Fruit fly (Drosophila melanogaster) whole organism, embryonic: ENCODE data around the gene CG42269.
A peak's percentile ranks its signal among the peaks of the same experiment; 100 is the strongest.

Source experiments
- Adf1 ChIP-seq: fragments of 200-800 bp; sonication (Bioruptor generic); IDR thresholded peaks from 2 replicates; pipeline ENCODE4 v1.3.6; 2022; ENCODE audit warnings: missing biosample characterization, missing genetic modification characterization
- Asciz ChIP-seq: fragments of 200-800 bp; sonication (Bioruptor generic); optimal IDR thresholded peaks from 2 replicates; lab custom pipeline; 2017; ENCODE audit warnings: missing biosample characterization, mild to moderate bottlenecking, missing genetic modification characterization, missing genetic modification reagents
- BEAF-32 ChIP-seq: fragments of 200-800 bp; sonication (Bioruptor generic); optimal IDR thresholded peaks from 3 replicates; lab custom pipeline; 2017; ENCODE audit warnings: missing biosample characterization, missing genetic modification characterization, mild to moderate bottlenecking, moderate library complexity, missing genetic modification reagents
- Blimp-1 ChIP-seq: fragments of 200-800 bp; sonication (Bioruptor generic); optimal IDR thresholded peaks from 3 replicates; lab custom pipeline; 2018; ENCODE audit warnings: missing biosample characterization, missing genetic modification characterization, mild to moderate bottlenecking, moderate library complexity, missing genetic modification reagents
- CG10543 ChIP-seq: fragments of 200-800 bp; sonication (Bioruptor generic); optimal IDR thresholded peaks from 3 replicates; lab custom pipeline; 2017; ENCODE audit warnings: missing biosample characterization, mild to moderate bottlenecking, missing genetic modification characterization, moderate library complexity
- CG10959 ChIP-seq: fragments of 200-800 bp; sonication (Bioruptor generic); IDR thresholded peaks from 2 replicates; pipeline ENCODE4 v1.3.6; 2022; ENCODE audit warnings: missing biosample characterization, missing genetic modification characterization
- CG10979 ChIP-seq: fragments of 200-800 bp; sonication (Bioruptor generic); optimal IDR thresholded peaks from 2 replicates; lab custom pipeline; 2018; ENCODE audit warnings: missing biosample characterization, mild to moderate bottlenecking, missing genetic modification characterization, moderate library complexity
- CG12391 ChIP-seq: fragments of 200-800 bp; sonication (Bioruptor generic); optimal IDR thresholded peaks from 3 replicates; lab custom pipeline; 2018; ENCODE audit warnings: missing biosample characterization, mild to moderate bottlenecking, missing genetic modification characterization, moderate library complexity
- CG14860 ChIP-seq: fragments of 200-800 bp; sonication (Bioruptor generic); IDR thresholded peaks from 3 replicates; pipeline ENCODE4 v1.3.6; 2022; ENCODE audit warnings: missing biosample characterization, missing genetic modification characterization; ENCODE audit not compliant: partially characterized antibody
- CG17829 ChIP-seq: fragments of 200-800 bp; optimal IDR thresholded peaks from 2 replicates; lab custom pipeline; 2019; ENCODE audit warnings: missing biosample characterization, mild to moderate bottlenecking, missing genetic modification characterization, moderate library complexity
- CG18262 ChIP-seq: fragments of 200-800 bp; optimal IDR thresholded peaks from 3 replicates; lab custom pipeline; 2019; ENCODE audit warnings: missing biosample characterization, mild to moderate bottlenecking, missing genetic modification characterization, moderate library complexity
- CG2875 ChIP-seq: fragments of 200-800 bp; sonication (Bioruptor generic); optimal IDR thresholded peaks from 2 replicates; lab custom pipeline; 2017; ENCODE audit warnings: missing biosample characterization, mild to moderate bottlenecking, missing genetic modification characterization, missing genetic modification reagents
- CG34224 ChIP-seq: fragments of 200-800 bp; sonication (Bioruptor generic); IDR thresholded peaks from 3 replicates; pipeline ENCODE4 v1.3.6; 2022; ENCODE audit warnings: missing biosample characterization, missing genetic modification characterization; ENCODE audit not compliant: partially characterized antibody
- CG34376 ChIP-seq: fragments of 200-800 bp; sonication (Bioruptor generic); optimal IDR thresholded peaks from 2 replicates; lab custom pipeline; 2018; ENCODE audit warnings: missing biosample characterization, mild to moderate bottlenecking, missing genetic modification characterization
- CG6689 ChIP-seq: fragments of 200-800 bp; sonication (Bioruptor generic); IDR thresholded peaks from 2 replicates; pipeline ENCODE4 v1.3.6; 2022; ENCODE audit warnings: missing biosample characterization, missing genetic modification characterization
- CG8290 ChIP-seq, 3 experiments: fragments of 200-800 bp; sonication (Bioruptor generic); optimal IDR thresholded peaks; 2 replicates each; lab custom pipeline; 2016 to 2019; ENCODE audit warnings: missing biosample characterization in 3 of 3, missing genetic modification characterization in 3 of 3, mild to moderate bottlenecking in 2 of 3, moderate library complexity in 1 of 3
- CHES-1-like ChIP-seq: fragments of 200-800 bp; sonication (Bioruptor generic); optimal IDR thresholded peaks from 2 replicates; lab custom pipeline; 2016; ENCODE audit warnings: missing biosample characterization, missing genetic modification characterization
- Dbx ChIP-seq: fragments of 200-800 bp; sonication (Bioruptor generic); IDR thresholded peaks from 3 replicates; pipeline ENCODE4 v1.3.6; 2022; ENCODE audit warnings: missing biosample characterization, missing genetic modification characterization
- Doc3 ChIP-seq: fragments of 200-800 bp; sonication (Bioruptor generic); IDR thresholded peaks from 3 replicates; pipeline ENCODE4 v1.3.6; 2022; ENCODE audit warnings: missing biosample characterization, missing genetic modification characterization; ENCODE audit not compliant: partially characterized antibody
- Drgx ChIP-seq: fragments of 200-800 bp; sonication (Bioruptor generic); IDR thresholded peaks from 2 replicates; pipeline ENCODE4 v1.3.6; 2022; ENCODE audit warnings: missing biosample characterization, missing genetic modification characterization
- Elba2 ChIP-seq: fragments of 200-800 bp; sonication (Bioruptor generic); optimal IDR thresholded peaks from 3 replicates; lab custom pipeline; 2016; ENCODE audit warnings: missing biosample characterization, missing genetic modification characterization
- Hand ChIP-seq: fragments of 200-800 bp; sonication (Bioruptor generic); optimal IDR thresholded peaks from 2 replicates; lab custom pipeline; 2017; ENCODE audit warnings: mild to moderate bottlenecking, missing biosample characterization, missing genetic modification reagents, missing genetic modification characterization
- HmgZ ChIP-seq: fragments of 200-800 bp; sonication (Bioruptor generic); optimal IDR thresholded peaks from 2 replicates; lab custom pipeline; 2018; ENCODE audit warnings: missing biosample characterization, mild to moderate bottlenecking, missing genetic modification characterization
- Med ChIP-seq: fragments of 200-800 bp; sonication (Bioruptor generic); peaks from one replicate; lab custom pipeline; 2016; ENCODE audit warnings: missing biosample characterization, missing genetic modification characterization, mild to moderate bottlenecking, inconsistent platforms, moderate library complexity
- NC2α ChIP-seq: fragments of 200-800 bp; sonication (Bioruptor generic); optimal IDR thresholded peaks from 2 replicates; lab custom pipeline; 2016; ENCODE audit warnings: missing biosample characterization, missing genetic modification characterization
- NK7.1 ChIP-seq: fragments of 200-800 bp; sonication (Bioruptor generic); optimal IDR thresholded peaks from 3 replicates; lab custom pipeline; 2016; ENCODE audit warnings: missing biosample characterization, missing genetic modification characterization
- Six4 ChIP-seq: fragments of 200-800 bp; sonication (Bioruptor generic); optimal IDR thresholded peaks from 2 replicates; lab custom pipeline; 2016; ENCODE audit warnings: missing biosample characterization, missing genetic modification characterization
- al ChIP-seq: fragments of 200-800 bp; sonication (Bioruptor generic); IDR thresholded peaks from 2 replicates; pipeline ENCODE4 v1.3.6; 2022; ENCODE audit warnings: missing biosample characterization, missing genetic modification characterization
- ara ChIP-seq: fragments of 200-800 bp; sonication (Bioruptor generic); IDR thresholded peaks from 2 replicates; pipeline ENCODE4 v1.3.6; 2022; ENCODE audit warnings: missing biosample characterization, missing genetic modification characterization
- cas ChIP-seq: fragments of 200-800 bp; sonication (Bioruptor generic); IDR thresholded peaks from 2 replicates; pipeline ENCODE4 v1.3.6; 2022; ENCODE audit warnings: missing biosample characterization, missing genetic modification characterization
- chinmo ChIP-seq: fragments of 200-800 bp; sonication (Bioruptor generic); IDR thresholded peaks from 4 replicates; pipeline ENCODE4 v1.3.6; 2022; ENCODE audit warnings: missing biosample characterization, missing genetic modification characterization; ENCODE audit not compliant: partially characterized antibody
- chn ChIP-seq: fragments of 200-800 bp; sonication (Bioruptor generic); optimal IDR thresholded peaks from 2 replicates; lab custom pipeline; 2016; ENCODE audit warnings: missing biosample characterization, missing genetic modification characterization
- dpn ChIP-seq, 2 experiments: fragments of 200-800 bp; sonication (Bioruptor generic); optimal IDR thresholded peaks; 3 replicates each; lab custom pipeline; 2016; ENCODE audit warnings: missing biosample characterization in 2 of 2, missing genetic modification characterization in 2 of 2
- ewg ChIP-seq: fragments of 200-800 bp; sonication (Bioruptor generic); optimal IDR thresholded peaks from 3 replicates; lab custom pipeline; 2017; ENCODE audit warnings: mild to moderate bottlenecking, missing biosample characterization, missing genetic modification reagents, missing genetic modification characterization
- gsb ChIP-seq: fragments of 200-800 bp; sonication (Bioruptor generic); IDR thresholded peaks from 2 replicates; pipeline ENCODE4 v1.3.6; 2022; ENCODE audit warnings: missing biosample characterization, missing genetic modification characterization
- hbn ChIP-seq: fragments of 200-800 bp; sonication (Bioruptor generic); IDR thresholded peaks from 2 replicates; pipeline ENCODE4 v1.3.6; 2022; ENCODE audit warnings: missing biosample characterization, missing genetic modification characterization; ENCODE audit not compliant: partially characterized antibody
- nerfin-1 ChIP-seq: fragments of 200-800 bp; sonication (Bioruptor generic); optimal IDR thresholded peaks from 3 replicates; lab custom pipeline; 2019; ENCODE audit warnings: missing biosample characterization, mild to moderate bottlenecking, missing genetic modification characterization, moderate library complexity
- pnt ChIP-seq: fragments of 200-800 bp; sonication (Bioruptor generic); optimal IDR thresholded peaks from 3 replicates; lab custom pipeline; 2016; ENCODE audit warnings: missing biosample characterization, missing genetic modification characterization
- pros ChIP-seq: fragments of 200-800 bp; sonication (Bioruptor generic); optimal IDR thresholded peaks from 3 replicates; lab custom pipeline; 2019; ENCODE audit warnings: missing biosample characterization, mild to moderate bottlenecking, missing genetic modification characterization, moderate library complexity
- ro ChIP-seq: fragments of 200-800 bp; sonication (Bioruptor generic); IDR thresholded peaks from 2 replicates; pipeline ENCODE4 v1.3.6; 2022; ENCODE audit warnings: missing biosample characterization, missing genetic modification characterization
- seq ChIP-seq: fragments of 200-800 bp; sonication (Bioruptor generic); IDR thresholded peaks from 2 replicates; pipeline ENCODE4 v1.3.6; 2022; ENCODE audit warnings: missing biosample characterization, missing genetic modification characterization
- twi ChIP-seq: fragments of 200-800 bp; optimal IDR thresholded peaks from 2 replicates; lab custom pipeline; 2019; ENCODE audit warnings: missing biosample characterization, mild to moderate bottlenecking, missing genetic modification characterization, moderate library complexity
- unc-4 ChIP-seq: fragments of 200-800 bp; sonication (Bioruptor generic); IDR thresholded peaks from 2 replicates; pipeline ENCODE4 v1.3.6; 2022; ENCODE audit warnings: missing biosample characterization, missing genetic modification characterization; ENCODE audit not compliant: partially characterized antibody
- vnd ChIP-seq: fragments of 200-800 bp; sonication (Bioruptor generic); IDR thresholded peaks from 3 replicates; pipeline ENCODE4 v1.3.6; 2022; ENCODE audit warnings: missing biosample characterization, missing genetic modification characterization; ENCODE audit not compliant: partially characterized antibody
- yki ChIP-seq: fragments of >200 bp; optimal IDR thresholded peaks from 3 replicates; lab custom pipeline; 2018
- z ChIP-seq: fragments of 200-800 bp; sonication (Bioruptor generic); IDR thresholded peaks from 3 replicates; pipeline ENCODE4 v1.3.6; 2022; ENCODE audit warnings: missing biosample characterization, missing genetic modification characterization
- zen2 ChIP-seq: fragments of 200-800 bp; sonication (Bioruptor generic); IDR thresholded peaks from 3 replicates; pipeline ENCODE4 v1.3.6; 2022; ENCODE audit warnings: missing biosample characterization, missing genetic modification characterization; ENCODE audit not compliant: partially characterized antibody

Gene CG42269

dm6 chr3L:6054803-6055202 lies 11.3 kb upstream of the CG42269 start, which contains the start of gene tant (continued):
- TF ChIP-seq chinmo (GFP tag; lab: Robert Waterston, UW) (peak; percentile 24; the same call in 1 of the 4 replicates), hbn (peak; percentile 79), Six4 (GFP tag; lab: Kevin White, UChicago) (no peak), Doc3 (GFP tag; lab: Robert Waterston, UW) (peak; percentile 89), CG17829 (tag; lab: Kevin White, UChicago) (peak; percentile 8), CG34224 (GFP tag; lab: Robert Waterston, UW) (peak; percentile 81), yki (lab: Kevin White, UChicago) (peak; percentile 55), dpn (GFP tag; optimal IDR thresholded peaks at IDR 0.05; lab: Kevin White, UChicago) (peak in 1 of 2 experiments; percentile 17), unc-4 (GFP tag; lab: Robert Waterston, UW) (peak; percentile 86)

DNA sequence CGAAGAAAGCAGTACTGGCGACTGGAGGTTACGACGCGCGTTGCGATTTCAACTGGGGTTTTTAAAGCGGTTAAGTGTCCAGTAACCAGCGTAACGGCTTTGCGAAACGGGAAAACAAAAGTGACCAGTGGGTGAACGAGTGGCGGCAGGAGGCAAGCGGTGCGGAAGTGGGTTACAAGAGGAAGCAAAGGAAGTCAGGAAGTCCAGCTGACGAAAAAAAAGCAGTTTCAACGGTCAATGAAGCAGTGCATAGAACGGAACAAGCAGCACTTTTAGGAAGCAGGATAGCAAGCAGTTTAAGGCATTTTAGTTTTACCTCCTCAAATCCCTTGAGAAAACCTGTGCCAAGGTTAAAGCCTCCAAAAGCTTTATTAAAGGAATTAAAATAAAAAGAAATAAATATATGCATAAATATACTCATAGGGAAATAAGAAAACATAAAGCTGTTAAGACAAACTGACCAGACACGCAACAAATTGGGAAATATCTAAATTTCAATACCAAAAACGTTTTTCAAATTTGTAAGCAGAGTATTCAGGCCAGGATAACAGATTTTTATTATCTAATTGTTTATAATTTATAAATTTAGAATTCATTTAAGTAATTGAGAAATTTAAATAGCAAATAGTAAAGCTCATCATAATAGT lies 6.9 kb upstream of the CG42269 start, which contains the start of gene CG6592:
Gene CG6592 (plus strand): TSS at position 597 of the 647 bp plus-strand sequence.
- TF ChIP-seq vnd (GFP tag; lab: Robert Waterston, UW) (no peak), chn (GFP tag; lab: Kevin White, UChicago) (peak; percentile 33), Adf1 (GFP tag; lab: Robert Waterston, UW) (no peak), CG14860 (GFP tag; lab: Robert Waterston, UW) (no peak), CG12391 (tag; lab: Kevin White, UChicago) (no peak), CG10959 (GFP tag; lab: Robert Waterston, UW) (peak; percentile 49; the same call in 1 of the 2 replicates), al (GFP tag; lab: Robert Waterston, UW) (no peak), CG2875 (GFP tag; lab: Kevin White, UChicago) (peak; percentile 19), Hand (GFP tag; lab: Kevin White, UChicago) (no peak), gsb (GFP tag; lab: Robert Waterston, UW) (no peak), ewg (GFP tag; lab: Kevin White, UChicago) (peak; percentile 87), HmgZ (tag; lab: Kevin White, UChicago) (no peak), seq (GFP tag; lab: Robert Waterston, UW) (no peak), pnt (no peak), Med (GFP tag; lab: Kevin White, UChicago) (peak; percentile 90), NC2α (GFP tag; lab: Kevin White, UChicago) (peak; percentile 28), ara (GFP tag; lab: Robert Waterston, UW) (peak; percentile 47; the same call in 1 of the 2 replicates), NK7.1 (no peak), CHES-1-like (GFP tag; lab: Kevin White, UChicago) (peak; percentile 49), CG18262 (tag; lab: Kevin White, UChicago) (no peak), BEAF-32 (GFP tag; lab: Kevin White, UChicago) (peak; percentile 11), cas (GFP tag; lab: Robert Waterston, UW) (no peak), twi (tag; lab: Kevin White, UChicago) (no peak), CG10543 (GFP tag; lab: Kevin White, UChicago) (no peak), nerfin-1 (no peak), CG6689 (0 out of 2 replicates have a peak, but pooled peaks have one; percentile 8), CG8290 (GFP tag; optimal IDR thresholded peaks at IDR 0.05; lab: Kevin White, UChicago) (peak; percentile 81), CG8290 (tag; optimal IDR thresholded peaks at IDR 0.05; lab: Kevin White, UChicago) (peak; percentile 60 to 84), pros (GFP tag; lab: Kevin White, UChicago) (no peak), z (GFP tag; lab: Robert Waterston, UW) (no peak), CG34376 (GFP tag; lab: Kevin White, UChicago) (no peak), ro (GFP tag; lab: Robert Waterston, UW) (no peak), Asciz (GFP tag; lab: Kevin White, UChicago) (no peak), Blimp-1 (GFP tag; lab: Kevin White, UChicago) (no peak), CG10979 (tag; lab: Kevin White, UChicago) (no peak), Drgx (GFP tag; lab: Robert Waterston, UW) (no peak), zen2 (GFP tag; lab: Robert Waterston, UW) (no peak), Dbx (GFP tag; lab: Robert Waterston, UW) (no peak), Elba2 (GFP tag; lab: Kevin White, UChicago) (peak; percentile 65)
